Worm (Caenorhabditis elegans) whole organism, L4/young adult: ENCODE results near the gene F10C2.3.

Experiments
- W03F9.2 ChIP-seq: fragments of 150-350 bp; optimal IDR thresholded peaks from 2 replicates; lab custom pipeline; 2014; ENCODE audit warnings: missing biosample characterization, missing genetic modification characterization
- dao-5 ChIP-seq: sonication (generic microtip); optimal IDR thresholded peaks from 2 replicates; lab custom pipeline; 2016; ENCODE audit warnings: missing genotype, missing genetic modification characterization, moderate library complexity, missing compliant biosample characterization
- him-1 ChIP-seq: sonication (generic microtip); optimal IDR thresholded peaks from 2 replicates; lab custom pipeline; 2016; ENCODE audit warnings: missing genotype, missing genetic modification reagents, missing genetic modification characterization, missing compliant biosample characterization

The F10C2.3 gene

DNA sequence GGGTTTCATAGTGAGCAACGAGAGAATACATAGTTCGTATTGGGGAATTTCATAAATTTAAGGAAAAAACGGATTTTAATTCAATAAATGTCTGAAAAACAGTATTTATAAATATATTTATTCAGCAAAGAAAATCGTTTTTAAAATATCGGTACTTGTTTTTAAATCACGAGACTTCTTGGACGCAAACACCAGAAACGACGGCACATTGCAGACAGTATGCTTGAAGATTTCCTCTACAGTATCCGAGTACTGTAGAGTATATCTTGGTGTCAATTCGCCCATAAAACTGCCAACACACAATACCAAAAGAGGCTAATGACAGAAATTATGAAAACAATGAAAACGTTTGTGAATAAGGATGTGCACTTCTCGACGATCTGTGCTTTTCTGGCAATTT, 45.7 kb downstream of the F10C2.3 start:
- TF ChIP-seq dao-5 (tag; lab: Kevin White, UChicago) (no peak), W03F9.2 (peak; percentile 39), him-1 (tag; lab: Kevin White, UChicago) (no peak)

DNA sequence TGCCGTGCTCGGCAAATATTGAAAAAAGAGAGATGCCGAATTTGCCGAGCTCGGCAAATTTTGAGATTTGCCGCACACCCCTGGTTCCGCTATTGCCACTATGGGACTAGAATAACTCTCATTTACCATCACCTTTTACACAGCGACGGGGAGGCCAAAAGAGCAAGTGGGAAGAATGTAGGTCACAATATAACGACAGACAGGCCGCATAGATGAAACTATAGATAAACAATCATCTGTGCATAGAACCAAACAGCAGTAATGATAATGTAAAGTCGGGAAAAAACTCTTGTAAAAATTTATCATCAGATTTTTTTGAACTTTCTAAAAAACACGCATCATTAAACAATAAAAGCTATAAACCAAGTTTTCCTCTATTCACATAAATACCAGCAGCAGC, 48.3 kb downstream of the F10C2.3 start, which contains the start of gene kmo-2:
kmo-2 (minus strand) TSS at position 101 of the 400 bp plus-strand sequence.
- TF ChIP-seq W03F9.2 (no peak), him-1 (tag; lab: Kevin White, UChicago) (no peak), dao-5 (tag; lab: Kevin White, UChicago) (no peak)

DNA sequence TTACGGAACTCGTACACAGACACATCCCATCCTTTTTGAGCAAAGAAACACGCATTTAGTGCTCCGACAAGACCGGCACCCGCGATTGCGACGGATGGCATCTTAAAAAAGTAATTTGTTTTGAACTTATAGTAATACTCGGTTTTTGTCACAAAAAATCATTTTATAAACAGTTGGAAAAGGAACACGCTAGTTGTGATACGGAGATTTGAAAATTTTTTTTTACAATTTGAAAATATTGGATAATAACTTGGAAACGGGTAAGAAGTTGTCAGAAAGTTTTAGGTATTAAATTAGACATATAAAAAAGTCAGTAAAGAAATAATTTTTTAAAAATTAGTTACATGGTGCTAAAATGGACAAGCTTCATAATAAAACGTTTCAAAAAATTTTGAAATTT, 50.3 kb downstream of the F10C2.3 start, which contains the start of gene kmo-1:
kmo-1 (minus strand) TSS at position 101 of the 400 bp plus-strand sequence.
- no peak for TF ChIP-seq W03F9.2
- TF ChIP-seq dao-5 (tag; lab: Kevin White, UChicago): no peak

ce11 chrV:12071483-12071882, 51.4 kb downstream of the F10C2.3 start:
- no peak for TF ChIP-seq W03F9.2
- no peak for TF ChIP-seq dao-5 (tag; lab: Kevin White, UChicago)
- TF ChIP-seq him-1 (tag; lab: Kevin White, UChicago): no peak
